Fruit fly (Drosophila melanogaster): ENCODE results near the gene CG46304.

CG46304 gene

dm6 chr2L:18933867-18934266, 12.2 kb upstream of the CG46304 start:
- no peak for TF ChIP-seq Ets98B (GFP tag; IDR thresholded peaks at IDR 0.05)
- TF ChIP-seq Pif1A (GFP tag; optimal IDR thresholded peaks at IDR 0.05), result no peak
- TF ChIP-seq CG10348 (GFP tag; IDR thresholded peaks at IDR 0.05), result no peak
- TF ChIP-seq gl (tag; optimal IDR thresholded peaks at IDR 0.05), result no peak
- TF ChIP-seq CG12605 (GFP tag; IDR thresholded peaks at IDR 0.05), result no peak
- TF ChIP-seq CG8301 (tag; optimal IDR thresholded peaks at IDR 0.05), result no peak

DNA sequence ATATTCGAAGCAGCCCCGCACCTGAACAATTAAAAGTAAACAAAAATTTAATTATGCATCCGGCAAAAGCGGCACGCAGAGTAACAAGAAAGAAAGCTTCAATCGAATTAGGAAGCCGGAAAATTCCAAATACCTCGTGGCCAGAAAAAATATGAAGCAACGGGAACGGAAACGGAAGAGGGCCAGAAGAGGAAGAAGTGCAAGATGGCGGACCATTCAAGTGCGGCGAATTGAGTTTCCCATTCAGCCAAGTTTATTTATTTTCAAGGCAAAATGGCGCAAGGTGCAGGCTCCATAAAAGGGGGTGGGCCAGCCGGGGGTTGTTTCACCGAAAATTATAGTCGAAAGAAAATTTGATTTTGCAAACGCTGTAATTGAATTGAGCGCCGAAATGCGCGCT, 11.5 kb upstream of the CG46304 start:
- TF ChIP-seq fd96Ca (GFP tag; IDR thresholded peaks at IDR 0.05), result no peak
- TF ChIP-seq CG34367 (tag; optimal IDR thresholded peaks at IDR 0.05), result no peak
- no peak for TF ChIP-seq CG15710 (tag; optimal IDR thresholded peaks at IDR 0.05)
- no peak for TF ChIP-seq Pif1B (GFP tag; optimal IDR thresholded peaks at IDR 0.05)
- no peak for TF ChIP-seq CG32121 (GFP tag; IDR thresholded peaks at IDR 0.05)
- TF ChIP-seq CG9948 (tag; optimal IDR thresholded peaks at IDR 0.05), result no peak
- no peak for TF ChIP-seq CG12605 (GFP tag; IDR thresholded peaks at IDR 0.05)
- no peak for TF ChIP-seq CG14655 (GFP tag; optimal IDR thresholded peaks at IDR 0.05)
- TF ChIP-seq CG8159 (tag; optimal IDR thresholded peaks at IDR 0.05), result no peak
- TF ChIP-seq Snoo (tag; optimal IDR thresholded peaks at IDR 0.05), result no peak
- TF ChIP-seq CG17806 (tag; optimal IDR thresholded peaks at IDR 0.05), result no peak
- no peak for TF ChIP-seq D1 (tag; optimal IDR thresholded peaks at IDR 0.05)
- no peak for TF ChIP-seq CG13204 (GFP tag; optimal IDR thresholded peaks at IDR 0.05)
- TF ChIP-seq Pif1A (GFP tag; optimal IDR thresholded peaks at IDR 0.05), result no peak
- no peak for TF ChIP-seq CG4496 (GFP tag; IDR thresholded peaks at IDR 0.05)
- TF ChIP-seq gl (tag; optimal IDR thresholded peaks at IDR 0.05), result no peak
- TF ChIP-seq rn (GFP tag; IDR thresholded peaks at IDR 0.05), result no peak

dm6 chr2L:18936056-18936455, 10.0 kb upstream of the CG46304 start:
- TF ChIP-seq D1 (tag; optimal IDR thresholded peaks at IDR 0.05) (peak; percentile 50), CG32121 (GFP tag; IDR thresholded peaks at IDR 0.05) (peak; percentile 58; the same call in 1 of the 2 replicates), fd96Ca (GFP tag; IDR thresholded peaks at IDR 0.05) (peak; percentile 79), CG13204 (GFP tag; optimal IDR thresholded peaks at IDR 0.05) (no peak)

- no peak for TF ChIP-seq Pif1B (GFP tag; optimal IDR thresholded peaks at IDR 0.05)
- peak; percentile 56 for TF ChIP-seq CG13204 (GFP tag; optimal IDR thresholded peaks at IDR 0.05)
- peak; percentile 29 for TF ChIP-seq gl (tag; optimal IDR thresholded peaks at IDR 0.05)
- TF ChIP-seq CG4496 (GFP tag; IDR thresholded peaks at IDR 0.05), result no peak
- no peak for TF ChIP-seq CG12605 (GFP tag; IDR thresholded peaks at IDR 0.05)
- no peak for TF ChIP-seq Pif1A (GFP tag; optimal IDR thresholded peaks at IDR 0.05)
- TF ChIP-seq D1 (tag; optimal IDR thresholded peaks at IDR 0.05), result no peak
- no peak for TF ChIP-seq CG15710 (tag; optimal IDR thresholded peaks at IDR 0.05)
- peak; percentile 2 for TF ChIP-seq EcR (GFP tag; optimal IDR thresholded peaks at IDR 0.05)
Observed at dm6 chr2L:18943309-18943708, 2.8 kb upstream of the CG46304 start.

DNA sequence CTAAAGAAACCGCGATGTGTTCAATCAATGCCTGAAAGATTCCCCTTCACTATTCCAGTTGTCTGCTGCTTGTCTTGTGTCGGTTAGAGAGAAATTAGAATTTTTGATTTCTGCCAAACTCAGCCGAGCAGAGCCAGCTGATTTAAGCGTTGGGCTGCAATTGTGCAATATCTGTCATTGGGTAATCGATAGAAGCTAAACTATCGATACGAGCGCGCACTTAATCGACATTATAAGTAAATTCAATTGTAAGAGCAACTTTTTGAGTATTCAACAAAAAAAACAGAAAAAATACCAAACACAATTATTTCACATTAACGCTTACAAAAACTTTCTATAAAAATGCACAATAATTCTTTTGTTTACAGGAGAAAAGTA, 2.3 kb upstream of the CG46304 start, which contains the start of gene ssp3:
Gene ssp3 (minus strand): TSS at position 164 of the 378 bp plus-strand sequence.
- no peak for TF ChIP-seq Snoo (tag; optimal IDR thresholded peaks at IDR 0.05)
- no peak for TF ChIP-seq CG17806 (tag; optimal IDR thresholded peaks at IDR 0.05)
- TF ChIP-seq Pif1B (GFP tag; optimal IDR thresholded peaks at IDR 0.05), result no peak
- no peak for TF ChIP-seq CG4496 (GFP tag; IDR thresholded peaks at IDR 0.05)
- TF ChIP-seq CG9948 (tag; optimal IDR thresholded peaks at IDR 0.05), result no peak
- TF ChIP-seq CG8301 (tag; optimal IDR thresholded peaks at IDR 0.05), result no peak
- TF ChIP-seq CG14655 (GFP tag; optimal IDR thresholded peaks at IDR 0.05), result no peak

dm6 chr2L:18944175-18945012, 1.7 kb upstream of the CG46304 start:
- TF ChIP-seq CG12605 (GFP tag; IDR thresholded peaks at IDR 0.05) (no peak), EcR (GFP tag; optimal IDR thresholded peaks at IDR 0.05) (peak; percentile 95), Pif1A (GFP tag; optimal IDR thresholded peaks at IDR 0.05) (no peak), CG9948 (tag; optimal IDR thresholded peaks at IDR 0.05) (no peak), CG13204 (GFP tag; optimal IDR thresholded peaks at IDR 0.05) (peak; percentile 55)

dm6 chr2L:18946636-18947514, 770 bp downstream of the CG46304 start:
- TF ChIP-seq D1 (tag; optimal IDR thresholded peaks at IDR 0.05), result peak; percentile 87
- TF ChIP-seq CG14655 (GFP tag; optimal IDR thresholded peaks at IDR 0.05), result peak; percentile 89
- TF ChIP-seq CG34367 (tag; optimal IDR thresholded peaks at IDR 0.05), result peak; percentile 81
- TF ChIP-seq CG4496 (GFP tag; IDR thresholded peaks at IDR 0.05), result no peak; the same call in 2 of the 3 replicates
- TF ChIP-seq CG9948 (tag; optimal IDR thresholded peaks at IDR 0.05), result peak; percentile 94
- peak; percentile 50 for TF ChIP-seq Pif1B (GFP tag; optimal IDR thresholded peaks at IDR 0.05)
- TF ChIP-seq CG8301 (tag; optimal IDR thresholded peaks at IDR 0.05), result peak; percentile 56
- TF ChIP-seq CG13204 (GFP tag; optimal IDR thresholded peaks at IDR 0.05), result peak; percentile 68
- TF ChIP-seq CG15710 (tag; optimal IDR thresholded peaks at IDR 0.05), result peak; percentile 95
- peak; percentile 96 for TF ChIP-seq CG8159 (tag; optimal IDR thresholded peaks at IDR 0.05)
- TF ChIP-seq CG17806 (tag; optimal IDR thresholded peaks at IDR 0.05), result peak; percentile 87
- TF ChIP-seq Snoo (tag; optimal IDR thresholded peaks at IDR 0.05), result peak; percentile 73
- peak; percentile 85 for TF ChIP-seq EcR (GFP tag; optimal IDR thresholded peaks at IDR 0.05)
- no peak for TF ChIP-seq gl (tag; optimal IDR thresholded peaks at IDR 0.05)
- peak; percentile 27 for TF ChIP-seq Pif1A (GFP tag; optimal IDR thresholded peaks at IDR 0.05)
- no peak for TF ChIP-seq CG32121 (GFP tag; IDR thresholded peaks at IDR 0.05)
